Fruit fly (Drosophila melanogaster): ENCODE data around the gene Aduk.

The Aduk gene

dm6 chr3R:9334592-9335518 is at the start of gene Aduk, which contains the start of gene pasi2 (continued):
- TF ChIP-seq grau (tag; optimal IDR thresholded peaks at IDR 0.05) (peak; percentile 24), CG14014 (GFP tag; IDR thresholded peaks at IDR 0.05) (peak; percentile 35; the same call in 1 of the 2 replicates), CG7963 (GFP tag; IDR thresholded peaks at IDR 0.05; ENCODE audit: partially characterized antibody) (peak; percentile 46; the same call in 1 of the 3 replicates), CG8290 (GFP tag; optimal IDR thresholded peaks at IDR 0.05) (no peak), CG8290 (tag; optimal IDR thresholded peaks at IDR 0.05) (peak in 1 of 2 experiments; percentile 59), lab (GFP tag; optimal IDR thresholded peaks at IDR 0.05) (no peak), Bteb2 (GFP tag; optimal IDR thresholded peaks at IDR 0.05) (no peak), Med (GFP tag) (peak; percentile 87), usp (GFP tag; optimal IDR thresholded peaks at IDR 0.05) (no peak), ap (GFP tag; IDR thresholded peaks at IDR 0.05) (no peak), Meics (GFP tag; optimal IDR thresholded peaks at IDR 0.05) (peak; percentile 16), stwl (tag; optimal IDR thresholded peaks at IDR 0.05) (peak; percentile 31), lbe (GFP tag; optimal IDR thresholded peaks at IDR 0.05) (no peak), inv (GFP tag; IDR thresholded peaks at IDR 0.05; ENCODE audit: partially characterized antibody) (peak; percentile 45), CG9437 (GFP tag; optimal IDR thresholded peaks at IDR 0.05) (peak; percentile 45), Rfx (GFP tag; IDR thresholded peaks at IDR 0.05) (0 out of 2 replicates have a peak, but pooled peaks have one; percentile 38), seq (GFP tag; IDR thresholded peaks at IDR 0.05) (no peak), vnd (GFP tag; IDR thresholded peaks at IDR 0.05; ENCODE audit: partially characterized antibody) (peak; percentile 51; the same call in 2 of the 3 replicates), amos (GFP tag; IDR thresholded peaks at IDR 0.05; ENCODE audit: partially characterized antibody) (peak; percentile 80; the same call in 1 of the 2 replicates), CG4617 (GFP tag; optimal IDR thresholded peaks at IDR 0.05; ENCODE audit: borderline replicate concordance) (peak; percentile 41), wek (GFP tag; optimal IDR thresholded peaks at IDR 0.05) (no peak), CG15696 (tag; optimal IDR thresholded peaks at IDR 0.05) (peak; percentile 9), CG14710 (tag; optimal IDR thresholded peaks at IDR 0.05) (peak; percentile 56), CG10366 (GFP tag; IDR thresholded peaks at IDR 0.05) (no peak), pita (GFP tag; optimal IDR thresholded peaks at IDR 0.05) (no peak), Ada2b (GFP tag; IDR thresholded peaks at IDR 0.05) (no peak), sim (GFP tag; IDR thresholded peaks at IDR 0.05) (no peak), CG9932 (GFP tag; IDR thresholded peaks at IDR 0.05) (no peak; the same call in 1 of the 2 replicates), Bgb (GFP tag; IDR thresholded peaks at IDR 0.05; ENCODE audit: partially characterized antibody) (peak; percentile 82), Nf-YB (GFP tag; optimal IDR thresholded peaks at IDR 0.05) (peak; percentile 93), crp (GFP tag; optimal IDR thresholded peaks at IDR 0.05) (peak; percentile 74 to 97), ci (GFP tag; IDR thresholded peaks at IDR 0.05) (no peak), Pdp1 (GFP tag; optimal IDR thresholded peaks at IDR 0.05) (peak in 1 of 2 experiments; percentile 43), CG34422 (GFP tag; IDR thresholded peaks at IDR 0.05) (peak; percentile 6; the same call in 1 of the 3 replicates), eve (GFP tag; optimal IDR thresholded peaks at IDR 0.05) (peak in 1 of 2 experiments; percentile 53), YL-1 (GFP tag; optimal IDR thresholded peaks at IDR 0.05) (peak; percentile 84), ken (GFP tag; IDR thresholded peaks at IDR 0.05) (no peak), CG31441 (GFP tag; IDR thresholded peaks at IDR 0.05) (no peak), ash1 (GFP tag; optimal IDR thresholded peaks at IDR 0.05) (no peak), knrl (GFP tag; IDR thresholded peaks at IDR 0.05; ENCODE audit: partially characterized antibody) (peak; percentile 68), CG14050 (GFP tag; IDR thresholded peaks at IDR 0.05) (no peak), ewg (GFP tag; optimal IDR thresholded peaks at IDR 0.05) (peak; percentile 38), Dip2 (GFP tag; IDR thresholded peaks at IDR 0.05) (no peak), Abd-B (GFP tag; optimal IDR thresholded peaks at IDR 0.05) (no peak), otp (GFP tag; IDR thresholded peaks at IDR 0.05) (no peak), Dref (GFP tag; IDR thresholded peaks at IDR 0.05) (peak; percentile 90), CG3281 (GFP tag; optimal IDR thresholded peaks at IDR 0.05) (peak; percentile 52), sqz (GFP tag; optimal IDR thresholded peaks at IDR 0.05) (peak; percentile 9)

Data from whole organism, embryonic.